Fruit fly (Drosophila melanogaster) whole organism, embryonic: ENCODE results near the gene SPoCk.

Experiments
- Aef1 ChIP-seq: fragments of 200-800 bp; sonication (Bioruptor generic); IDR thresholded peaks from 3 replicates; pipeline ENCODE4 v1.3.6; 2022; ENCODE audit warnings: missing biosample characterization, missing genetic modification characterization
- Awh ChIP-seq: fragments of 200-800 bp; sonication (Bioruptor generic); IDR thresholded peaks from 2 replicates; pipeline ENCODE4, ENCODE4 v1.3.6; 2022; ENCODE audit warnings: missing biosample characterization, missing genetic modification characterization
- Bdp1 ChIP-seq: fragments of 200-800 bp; sonication (Bioruptor generic); optimal IDR thresholded peaks from 3 replicates; lab custom pipeline; 2016; ENCODE audit warnings: missing biosample characterization, missing genetic modification characterization
- CG10321 ChIP-seq: fragments of 200-800 bp; sonication (Bioruptor generic); IDR thresholded peaks from 2 replicates; pipeline ENCODE4 v1.3.6; 2022; ENCODE audit warnings: missing biosample characterization, missing genetic modification characterization
- CG11085 ChIP-seq: fragments of 200-800 bp; sonication (Bioruptor generic); IDR thresholded peaks from 2 replicates; pipeline ENCODE4 v1.3.6; 2022; ENCODE audit warnings: missing biosample characterization, missing genetic modification characterization
- CG1233 ChIP-seq: fragments of 200-800 bp; sonication (Bioruptor generic); optimal IDR thresholded peaks from 4 replicates; lab custom pipeline; 2018; ENCODE audit warnings: missing biosample characterization, mild to moderate bottlenecking, missing genetic modification characterization
- CG1603 ChIP-seq: fragments of 200-800 bp; sonication (Bioruptor generic); optimal IDR thresholded peaks from 2 replicates; lab custom pipeline; 2019; ENCODE audit warnings: missing biosample characterization, mild to moderate bottlenecking, missing genetic modification characterization, moderate library complexity
- CG18011 ChIP-seq: fragments of 200-800 bp; sonication (Bioruptor generic); optimal IDR thresholded peaks from 2 replicates; lab custom pipeline; 2017; ENCODE audit warnings: missing biosample characterization, missing genetic modification characterization, mild to moderate bottlenecking, moderate library complexity, missing genotype
- CG18476 ChIP-seq: fragments of 200-800 bp; sonication (Bioruptor generic); optimal IDR thresholded peaks from 2 replicates; lab custom pipeline; 2016; ENCODE audit warnings: missing biosample characterization, mild to moderate bottlenecking, missing genetic modification characterization
- CG18619 ChIP-seq: fragments of 200-800 bp; sonication (Bioruptor generic); optimal IDR thresholded peaks from 3 replicates; lab custom pipeline; 2017; ENCODE audit warnings: missing biosample characterization, mild to moderate bottlenecking, missing genetic modification characterization
- CG2678 ChIP-seq: fragments of 200-800 bp; sonication (Bioruptor generic); optimal IDR thresholded peaks from 3 replicates; lab custom pipeline; 2019; ENCODE audit warnings: missing biosample characterization, mild to moderate bottlenecking, missing genetic modification characterization, moderate library complexity
- CG2875 ChIP-seq: fragments of 200-800 bp; sonication (Bioruptor generic); optimal IDR thresholded peaks from 2 replicates; lab custom pipeline; 2017; ENCODE audit warnings: missing biosample characterization, mild to moderate bottlenecking, missing genetic modification characterization, missing genetic modification reagents
- CG34376 ChIP-seq: fragments of 200-800 bp; sonication (Bioruptor generic); optimal IDR thresholded peaks from 2 replicates; lab custom pipeline; 2018; ENCODE audit warnings: missing biosample characterization, mild to moderate bottlenecking, missing genetic modification characterization
- CG3995 ChIP-seq: fragments of 200-800 bp; sonication (Bioruptor generic); optimal IDR thresholded peaks from 3 replicates; lab custom pipeline; 2016; ENCODE audit warnings: missing biosample characterization, missing genetic modification characterization
- CG4328 ChIP-seq: fragments of 200-800 bp; sonication (Bioruptor generic); optimal IDR thresholded peaks from 3 replicates; lab custom pipeline; 2017; ENCODE audit warnings: missing biosample characterization, missing genetic modification reagents, missing genetic modification characterization
- CG7271 ChIP-seq: fragments of 200-800 bp; sonication (Bioruptor generic); optimal IDR thresholded peaks from 2 replicates; lab custom pipeline; 2018; ENCODE audit warnings: missing biosample characterization, mild to moderate bottlenecking, missing genetic modification characterization, moderate library complexity
- Dref ChIP-seq: fragments of 200-800 bp; sonication (Bioruptor generic); IDR thresholded peaks from 2 replicates; pipeline ENCODE4 v1.3.6; 2022; ENCODE audit warnings: missing biosample characterization, missing genetic modification characterization
- E2f2 ChIP-seq: fragments of 200-800 bp; sonication (Bioruptor generic); IDR thresholded peaks from 2 replicates; pipeline ENCODE4 v1.3.6; 2022; ENCODE audit warnings: missing biosample characterization, missing genetic modification characterization
- Ets65A ChIP-seq: fragments of 200-800 bp; sonication (Bioruptor generic); peaks from one replicate; lab custom pipeline; 2016; ENCODE audit warnings: missing biosample characterization, missing genetic modification characterization
- Ets97D ChIP-seq: fragments of 200-800 bp; sonication (Bioruptor generic); optimal IDR thresholded peaks from 3 replicates; lab custom pipeline; 2016; ENCODE audit warnings: missing biosample characterization, missing genetic modification characterization
- H2.0 ChIP-seq: fragments of 200-800 bp; sonication (Bioruptor generic); IDR thresholded peaks from 2 replicates; pipeline ENCODE4 v1.3.6; 2022; ENCODE audit warnings: missing biosample characterization, missing genetic modification characterization
- Hr78 ChIP-seq, 2 experiments: fragments of 200-800 bp in 1 of 2; fragments of >200 bp in 1 of 2; sonication (Bioruptor generic) in 1 of 2; optimal IDR thresholded peaks; 2 replicates each; lab custom pipeline; 2017 to 2019; ENCODE audit warnings: missing biosample characterization in 2 of 2, missing genetic modification characterization in 2 of 2, mild to moderate bottlenecking in 1 of 2, moderate library complexity in 1 of 2
- NfI ChIP-seq: fragments of 200-800 bp; sonication (Bioruptor generic); optimal IDR thresholded peaks from 3 replicates; lab custom pipeline; 2018; ENCODE audit warnings: missing biosample characterization, mild to moderate bottlenecking, missing genetic modification characterization, moderate library complexity
- Scr ChIP-seq: fragments of 200-800 bp; sonication (Bioruptor generic); IDR thresholded peaks from 2 replicates; pipeline ENCODE4 v1.3.6; 2022; ENCODE audit warnings: missing biosample characterization, missing genetic modification characterization; ENCODE audit not compliant: partially characterized antibody
- Sry-δ ChIP-seq: fragments of 200-800 bp; sonication (Bioruptor generic); optimal IDR thresholded peaks from 2 replicates; lab custom pipeline; 2016; ENCODE audit warnings: missing biosample characterization, missing genetic modification characterization
- Ssrp ChIP-seq: fragments of 200-800 bp; sonication (Bioruptor generic); optimal IDR thresholded peaks from 2 replicates; lab custom pipeline; 2018; ENCODE audit warnings: missing biosample characterization, mild to moderate bottlenecking, missing genetic modification characterization, moderate library complexity
- Vsx1 ChIP-seq: fragments of 200-800 bp; sonication (Bioruptor generic); optimal IDR thresholded peaks from 2 replicates; lab custom pipeline; 2017; ENCODE audit warnings: missing biosample characterization, mild to moderate bottlenecking, missing genetic modification characterization, missing genetic modification reagents
- ab ChIP-seq: fragments of 200-800 bp; sonication (Bioruptor generic); optimal IDR thresholded peaks from 2 replicates; lab custom pipeline; 2016; ENCODE audit warnings: missing biosample characterization, missing genetic modification characterization
- ash1 ChIP-seq: fragments of 200-800 bp; sonication (Bioruptor generic); optimal IDR thresholded peaks from 2 replicates; lab custom pipeline; 2018; ENCODE audit warnings: missing biosample characterization, mild to moderate bottlenecking, missing genetic modification characterization
- bsh ChIP-seq, 2 experiments: fragments of 200-800 bp; sonication (Bioruptor generic); optimal IDR thresholded peaks; 2 replicates each; lab custom pipeline; 2017 to 2018; ENCODE audit warnings: mild to moderate bottlenecking in 2 of 2, missing biosample characterization in 2 of 2, missing genetic modification characterization in 2 of 2, moderate library complexity in 1 of 2
- chm ChIP-seq: fragments of 200-800 bp; sonication (Bioruptor generic); IDR thresholded peaks from 2 replicates; pipeline ENCODE4 v1.3.6; 2022; ENCODE audit warnings: missing biosample characterization, missing genetic modification characterization
- crol ChIP-seq: fragments of 200-800 bp; sonication (Bioruptor generic); IDR thresholded peaks from 2 replicates; pipeline ENCODE4 v1.3.6; 2022; ENCODE audit warnings: missing biosample characterization, missing genetic modification characterization
- fd102C ChIP-seq: fragments of 200-800 bp; sonication (Bioruptor generic); optimal IDR thresholded peaks from 2 replicates; lab custom pipeline; 2018; ENCODE audit warnings: missing biosample characterization, mild to moderate bottlenecking, missing genetic modification characterization, moderate library complexity
- ftz-f1 ChIP-seq: fragments of 200-800 bp; sonication (Bioruptor generic); optimal IDR thresholded peaks from 2 replicates; lab custom pipeline; 2016; ENCODE audit warnings: missing biosample characterization, missing genetic modification characterization
- gcm2 ChIP-seq: fragments of 200-800 bp; sonication (Bioruptor generic); optimal IDR thresholded peaks from 2 replicates; lab custom pipeline; 2016; ENCODE audit warnings: missing biosample characterization, missing genetic modification characterization
- gem ChIP-seq: fragments of 200-800 bp; sonication (Bioruptor generic); optimal IDR thresholded peaks from 2 replicates; lab custom pipeline; 2019; ENCODE audit warnings: missing biosample characterization, mild to moderate bottlenecking, missing genetic modification characterization, moderate library complexity
- gt ChIP-seq: fragments of 200-800 bp; sonication (Bioruptor generic); IDR thresholded peaks from 2 replicates; pipeline ENCODE4 v1.3.6; 2022; ENCODE audit warnings: missing biosample characterization, missing genetic modification characterization
- lbe ChIP-seq: fragments of 200-800 bp; sonication (Bioruptor generic); optimal IDR thresholded peaks from 2 replicates; lab custom pipeline; 2016; ENCODE audit warnings: missing biosample characterization, mild to moderate bottlenecking, missing genetic modification characterization
- maf-S ChIP-seq: fragments of 200-800 bp; sonication (Bioruptor generic); optimal IDR thresholded peaks from 2 replicates; lab custom pipeline; 2016; ENCODE audit warnings: missing biosample characterization, missing genetic modification characterization
- phol ChIP-seq: fragments of 200-800 bp; sonication (Bioruptor generic); optimal IDR thresholded peaks from 3 replicates; lab custom pipeline; 2018; ENCODE audit warnings: missing biosample characterization, mild to moderate bottlenecking, missing genetic modification characterization, moderate library complexity
- repo ChIP-seq: fragments of 200-800 bp; sonication (Bioruptor generic); optimal IDR thresholded peaks from 2 replicates; lab custom pipeline; 2016; ENCODE audit warnings: missing biosample characterization, missing genetic modification characterization
- run ChIP-seq: fragments of 200-800 bp; sonication (Bioruptor generic); optimal IDR thresholded peaks from 3 replicates; lab custom pipeline; 2018; ENCODE audit warnings: missing biosample characterization, mild to moderate bottlenecking, missing genetic modification characterization
- stwl ChIP-seq: fragments of 200-800 bp; sonication (Bioruptor generic); optimal IDR thresholded peaks from 3 replicates; lab custom pipeline; 2018; ENCODE audit warnings: missing biosample characterization, mild to moderate bottlenecking, missing genetic modification characterization, moderate library complexity
- tio ChIP-seq: fragments of 200-800 bp; sonication (Bioruptor generic); optimal IDR thresholded peaks from 2 replicates; lab custom pipeline; 2017; ENCODE audit warnings: missing biosample characterization, missing genetic modification characterization, inconsistent platforms
- toy ChIP-seq: fragments of 200-800 bp; sonication (Bioruptor generic); IDR thresholded peaks from 2 replicates; pipeline ENCODE4 v1.3.6; 2022; ENCODE audit warnings: missing biosample characterization, missing genetic modification characterization
- ttk ChIP-seq: fragments of 200-800 bp; sonication (Bioruptor generic); IDR thresholded peaks from 2 replicates; pipeline ENCODE4 v2.1.2; 2022; ENCODE audit warnings: missing biosample characterization, missing genetic modification characterization
- vnd ChIP-seq: fragments of 200-800 bp; sonication (Bioruptor generic); IDR thresholded peaks from 3 replicates; pipeline ENCODE4 v1.3.6; 2022; ENCODE audit warnings: missing biosample characterization, missing genetic modification characterization; ENCODE audit not compliant: partially characterized antibody
- wor ChIP-seq: fragments of 200-800 bp; sonication (Bioruptor generic); IDR thresholded peaks from 2 replicates; pipeline ENCODE4 v1.3.6; 2022; ENCODE audit warnings: missing biosample characterization, missing genetic modification characterization
- zf30C ChIP-seq: fragments of 200-800 bp; sonication (Bioruptor generic); optimal IDR thresholded peaks from 3 replicates; lab custom pipeline; 2018; ENCODE audit warnings: missing biosample characterization, mild to moderate bottlenecking, missing genetic modification characterization

Gene SPoCk

dm6 chr3L:22717137-22717767 lies 32.0 kb upstream of the SPoCk start, which contains the start of the genes ArfGAP3 and CG32452 (continued):
- TF ChIP-seq run (tag; lab: Kevin White, UChicago) (peak; percentile 8), Hr78 (GFP tag; optimal IDR thresholded peaks at IDR 0.05; lab: Kevin White, UChicago) (no peak), CG18476 (GFP tag; lab: Kevin White, UChicago) (peak; percentile 69), CG18011 (GFP tag; lab: Kevin White, UChicago) (peak; percentile 95), Ets97D (peak; percentile 66), CG1603 (tag; lab: Kevin White, UChicago) (peak; percentile 51), CG34376 (peak; percentile 55), ab (no peak), Dref (GFP tag; lab: Robert Waterston, UW) (peak; percentile 67), ttk (GFP tag; lab: Robert Waterston, UW) (peak; percentile 58), maf-S (no peak), repo (no peak), CG2875 (peak; percentile 36), tio (GFP tag; lab: Kevin White, UChicago) (no peak), toy (GFP tag; lab: Robert Waterston, UW) (no peak), Awh (GFP tag; lab: Robert Waterston, UW) (no peak; the same call in 1 of the 2 replicates), H2.0 (peak; percentile 59; the same call in 1 of the 2 replicates), ftz-f1 (GFP tag; lab: Kevin White, UChicago) (peak; percentile 77), vnd (peak; percentile 58; the same call in 1 of the 3 replicates), fd102C (GFP tag; lab: Kevin White, UChicago) (no peak), Ets65A (GFP tag; lab: Kevin White, UChicago) (peak; percentile 96), gem (tag; lab: Kevin White, UChicago) (peak; percentile 82), chm (peak; percentile 53; the same call in 1 of the 2 replicates), Vsx1 (GFP tag; lab: Kevin White, UChicago) (no peak), CG3995 (GFP tag; lab: Kevin White, UChicago) (peak; percentile 39), Aef1 (GFP tag; lab: Robert Waterston, UW) (peak; percentile 68), phol (tag; lab: Kevin White, UChicago) (peak; percentile 80), CG11085 (GFP tag; lab: Robert Waterston, UW) (peak; percentile 72), E2f2 (GFP tag; lab: Robert Waterston, UW) (peak; percentile 54; the same call in 1 of the 2 replicates), wor (GFP tag; lab: Robert Waterston, UW) (peak; percentile 52), gcm2 (GFP tag; lab: Kevin White, UChicago) (no peak), CG10321 (GFP tag; lab: Robert Waterston, UW) (no peak), CG2678 (peak; percentile 79), CG4328 (GFP tag; lab: Kevin White, UChicago) (peak; percentile 56), ash1 (GFP tag; lab: Kevin White, UChicago) (no peak), CG18619 (GFP tag; lab: Kevin White, UChicago) (peak; percentile 74), gt (GFP tag; lab: Robert Waterston, UW) (0 out of 2 replicates have a peak, but pooled peaks have one; percentile 37), lbe (GFP tag; lab: Kevin White, UChicago) (peak; percentile 31), NfI (GFP tag; lab: Kevin White, UChicago) (peak; percentile 67), stwl (tag; lab: Kevin White, UChicago) (peak; percentile 51), Ssrp (tag; lab: Kevin White, UChicago) (peak; percentile 63), zf30C (GFP tag; lab: Kevin White, UChicago) (no peak), CG7271 (no peak), Sry-δ (GFP tag; lab: Kevin White, UChicago) (peak; percentile 56), crol (no peak), Scr (GFP tag; lab: Robert Waterston, UW) (peak; percentile 75), Bdp1 (peak; percentile 52), bsh (GFP tag; optimal IDR thresholded peaks at IDR 0.05; lab: Kevin White, UChicago) (peak in 1 of 2 experiments; percentile 64), CG1233 (GFP tag; lab: Kevin White, UChicago) (peak; percentile 58)
